Worm (Caenorhabditis elegans) whole organism, L3 larva: ENCODE data around the gene sel-1.
A peak's percentile ranks its signal among the peaks of the same experiment; 100 is the strongest.

Source experiments
- ZK546.5 ChIP-seq: sonication (generic microtip); optimal IDR thresholded peaks from 2 replicates; lab custom pipeline; 2017; ENCODE audit warnings: missing biosample characterization, missing genetic modification characterization
- aly-2 ChIP-seq: fragments of 150-350 bp; optimal IDR thresholded peaks from 2 replicates; lab custom pipeline; 2014; ENCODE audit warnings: missing biosample characterization, missing genetic modification characterization
- ama-1 ChIP-seq: fragments of 150-350 bp; optimal IDR thresholded peaks from 2 replicates; lab custom pipeline; 2018
- ceh-16 ChIP-seq: sonication (generic microtip); optimal IDR thresholded peaks from 2 replicates; lab custom pipeline; 2017; ENCODE audit warnings: missing biosample characterization, missing genetic modification characterization
- ceh-82 ChIP-seq: fragments of 150-350 bp; optimal IDR thresholded peaks from 2 replicates; lab custom pipeline; 2014; ENCODE audit warnings: missing biosample characterization, missing genetic modification characterization
- ceh-9 ChIP-seq: sonication (generic microtip); optimal IDR thresholded peaks from 2 replicates; lab custom pipeline; 2018; ENCODE audit warnings: missing biosample characterization, missing genetic modification characterization
- daf-12 ChIP-seq: fragments of 150-350 bp; optimal IDR thresholded peaks from 2 replicates; lab custom pipeline; 2014; ENCODE audit warnings: missing biosample characterization, missing genetic modification reagents, missing genetic modification characterization
- egl-5 ChIP-seq: fragments of 150-350 bp; optimal IDR thresholded peaks from 2 replicates; lab custom pipeline; 2017; ENCODE audit warnings: missing biosample characterization, missing genetic modification reagents, missing genetic modification characterization, inconsistent platforms
- elt-1 ChIP-seq: fragments of 150-350 bp; optimal IDR thresholded peaks from 2 replicates; lab custom pipeline; 2014; ENCODE audit warnings: missing biosample characterization, missing genetic modification characterization
- elt-2 ChIP-seq: sonication (generic microtip); optimal IDR thresholded peaks from 2 replicates; lab custom pipeline; 2016; ENCODE audit warnings: missing genetic modification reagents, mild to moderate bottlenecking, missing genetic modification characterization, missing compliant biosample characterization
- elt-3 ChIP-seq, 3 experiments: fragments of 150-350 bp in 1 of 3; sonication (generic microtip) in 2 of 3; optimal IDR thresholded peaks; 2 replicates in 2 of 3; 4 replicates in 1 of 3; lab custom pipeline; 2014 to 2017; ENCODE audit warnings: missing biosample characterization in 3 of 3, missing genetic modification characterization in 3 of 3
- eor-1 ChIP-seq, 2 experiments: fragments of 150-350 bp; optimal IDR thresholded peaks; 2 replicates each; lab custom pipeline; 2014 to 2018; ENCODE audit warnings: missing biosample characterization in 2 of 2, missing genetic modification characterization in 2 of 2
- fkh-10 ChIP-seq: sonication (generic microtip); optimal IDR thresholded peaks from 2 replicates; lab custom pipeline; 2017; ENCODE audit warnings: missing biosample characterization, missing genetic modification reagents, missing genetic modification characterization
- fkh-2 ChIP-seq: fragments of 150-350 bp; optimal IDR thresholded peaks from 2 replicates; lab custom pipeline; 2014; ENCODE audit warnings: missing biosample characterization, missing genetic modification reagents, missing genetic modification characterization
- fos-1 ChIP-seq: fragments of 150-350 bp; optimal IDR thresholded peaks from 2 replicates; lab custom pipeline; 2014; ENCODE audit warnings: missing biosample characterization, missing genetic modification characterization
- hmg-11 ChIP-seq: sonication (generic microtip); optimal IDR thresholded peaks from 2 replicates; lab custom pipeline; 2016; ENCODE audit warnings: missing genetic modification characterization, missing compliant biosample characterization
- jun-1 ChIP-seq: fragments of 150-350 bp; optimal IDR thresholded peaks from 2 replicates; lab custom pipeline; 2014; ENCODE audit warnings: missing biosample characterization, missing genetic modification reagents, missing genetic modification characterization
- lin-39 ChIP-seq: fragments of 150-350 bp; optimal IDR thresholded peaks from 2 replicates; lab custom pipeline; 2018; ENCODE audit warnings: missing biosample characterization, missing genetic modification reagents, missing genetic modification characterization
- lsy-12 ChIP-seq: sonication (generic microtip); optimal IDR thresholded peaks from 2 replicates; lab custom pipeline; 2016; ENCODE audit warnings: mild to moderate bottlenecking, missing genetic modification characterization, missing compliant biosample characterization
- mdl-1 ChIP-seq: fragments of 150-350 bp; optimal IDR thresholded peaks from 2 replicates; lab custom pipeline; 2014; ENCODE audit warnings: missing biosample characterization, missing genetic modification characterization
- mml-1 ChIP-seq: fragments of 150-350 bp; sonication (generic microtip); optimal IDR thresholded peaks from 3 replicates; lab custom pipeline; 2014; ENCODE audit warnings: missing biosample characterization, missing genetic modification characterization
- nfya-1 ChIP-seq: sonication (generic microtip); optimal IDR thresholded peaks from 2 replicates; lab custom pipeline; 2017; ENCODE audit warnings: missing genetic modification characterization, mild to moderate bottlenecking, missing compliant biosample characterization, antibody characterized with exemption, moderate library complexity; ENCODE audit not compliant: insufficient read depth
- nhr-12 ChIP-seq: fragments of 150-350 bp; optimal IDR thresholded peaks from 2 replicates; lab custom pipeline; 2014; ENCODE audit warnings: missing biosample characterization, missing genetic modification characterization
- nhr-23 ChIP-seq: fragments of 150-350 bp; optimal IDR thresholded peaks from 2 replicates; lab custom pipeline; 2014; ENCODE audit warnings: missing biosample characterization, missing genetic modification reagents, missing genetic modification characterization
- nhr-237 ChIP-seq: fragments of 150-350 bp; optimal IDR thresholded peaks from 2 replicates; lab custom pipeline; 2014; ENCODE audit warnings: missing biosample characterization, missing genetic modification characterization
- nhr-25 ChIP-seq: sonication (generic microtip); optimal IDR thresholded peaks from 2 replicates; lab custom pipeline; 2017; ENCODE audit warnings: missing biosample characterization, missing genetic modification characterization
- nhr-43 ChIP-seq: sonication (generic microtip); optimal IDR thresholded peaks from 2 replicates; lab custom pipeline; 2016; ENCODE audit warnings: mild to moderate bottlenecking, missing genetic modification characterization, missing compliant biosample characterization; ENCODE audit not compliant: poor library complexity, severe bottlenecking
- nhr-67 ChIP-seq: fragments of 150-350 bp; optimal IDR thresholded peaks from 2 replicates; lab custom pipeline; 2014; ENCODE audit warnings: missing biosample characterization, missing genetic modification characterization
- pqm-1 ChIP-seq: fragments of 150-350 bp; optimal IDR thresholded peaks from 2 replicates; lab custom pipeline; 2017; ENCODE audit warnings: missing biosample characterization, missing genetic modification characterization, inconsistent platforms
- sea-2 ChIP-seq: fragments of 150-350 bp; sonication (generic microtip); optimal IDR thresholded peaks from 4 replicates; lab custom pipeline; 2014; ENCODE audit warnings: missing biosample characterization, missing genetic modification reagents, missing genetic modification characterization
- snpc-4 ChIP-seq: fragments of 150-350 bp; optimal IDR thresholded peaks from 2 replicates; lab custom pipeline; 2014; ENCODE audit warnings: missing biosample characterization, missing genetic modification characterization
- tbx-2 ChIP-seq: sonication (generic microtip); optimal IDR thresholded peaks from 2 replicates; lab custom pipeline; 2016; ENCODE audit warnings: mild to moderate bottlenecking, missing genetic modification characterization, missing compliant biosample characterization
- unc-62 ChIP-seq: fragments of 150-350 bp; sonication (generic microtip); optimal IDR thresholded peaks from 4 replicates; lab custom pipeline; 2014; ENCODE audit warnings: missing biosample characterization, missing genetic modification reagents, missing genetic modification characterization
- zag-1 ChIP-seq: fragments of 150-350 bp; optimal IDR thresholded peaks from 2 replicates; lab custom pipeline; 2014; ENCODE audit warnings: missing biosample characterization, missing genetic modification characterization

sel-1 gene

DNA sequence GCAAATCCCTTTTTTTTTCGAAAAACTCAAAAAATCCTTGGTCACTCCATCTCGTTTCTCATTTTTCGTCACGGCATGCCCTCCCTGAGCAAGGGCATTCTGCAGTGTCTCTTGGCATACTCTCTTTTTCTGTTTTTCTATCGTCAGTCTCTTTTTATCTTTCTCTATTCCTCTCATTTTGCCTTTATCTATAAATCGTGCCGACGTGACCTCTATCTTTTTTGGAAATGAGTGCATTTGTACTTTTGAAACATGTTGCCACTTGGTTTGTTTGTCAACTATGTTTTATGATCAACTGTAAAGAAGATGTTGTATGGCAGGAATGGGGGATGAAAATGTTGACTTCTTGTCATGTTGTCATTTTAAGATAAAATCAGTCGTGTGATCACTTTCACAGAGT, 31.6 kb upstream of the sel-1 start (continued):
- TF ChIP-seq daf-12 (peak; percentile 92), fos-1 (tag; lab: Kevin White, UChicago) (no peak), nhr-23 (tag; lab: Kevin White, UChicago) (peak; percentile 16), nhr-43 (tag; lab: Kevin White, UChicago) (no peak), nhr-12 (tag; lab: Kevin White, UChicago) (no peak)

ce11 chrV:12530129-12530528, 30.4 kb upstream of the sel-1 start:
- peak; percentile 84 for TF ChIP-seq fkh-10 (GFP tag; lab: Kevin White, UChicago)
- peak; percentile 68 for TF ChIP-seq elt-1 (tag; lab: Kevin White, UChicago)
- TF ChIP-seq tbx-2: peak; percentile 56
- peak; percentile 53 for TF ChIP-seq unc-62 (GFP tag; lab: Kevin White, UChicago)
- peak; percentile 33 for TF ChIP-seq nfya-1 (tag; lab: Kevin White, UChicago)
- peak; percentile 27 for TF ChIP-seq zag-1 (tag; lab: Kevin White, UChicago)
- TF ChIP-seq elt-2 (tag; lab: Kevin White, UChicago): no peak
- TF ChIP-seq daf-12: peak; percentile 27
- no peak for TF ChIP-seq lsy-12 (tag; lab: Kevin White, UChicago)
- TF ChIP-seq ceh-16 (tag; lab: Kevin White, UChicago): peak; percentile 65
- TF ChIP-seq hmg-11: peak; percentile 16
- TF ChIP-seq snpc-4: no peak
- no peak for TF ChIP-seq nhr-23 (tag; lab: Kevin White, UChicago)

ce11 chrV:12531084-12531483, 29.4 kb upstream of the sel-1 start:
- no peak for TF ChIP-seq daf-12
- no peak for TF ChIP-seq aly-2 (tag; lab: Kevin White, UChicago)
- no peak for TF ChIP-seq snpc-4
- no peak for TF ChIP-seq mdl-1
- no peak for TF ChIP-seq nhr-23 (tag; lab: Kevin White, UChicago)
- TF ChIP-seq ceh-16 (tag; lab: Kevin White, UChicago): no peak
- no peak for TF ChIP-seq elt-3 (tag; optimal IDR thresholded peaks at IDR 0.05; lab: Kevin White, UChicago)
- TF ChIP-seq nhr-43 (tag; lab: Kevin White, UChicago): no peak
- TF ChIP-seq ZK546.5: no peak
- TF ChIP-seq lsy-12 (tag; lab: Kevin White, UChicago): no peak
- no peak for TF ChIP-seq egl-5 (tag; lab: Kevin White, UChicago)
- no peak for TF ChIP-seq nhr-67
- TF ChIP-seq unc-62 (GFP tag; lab: Kevin White, UChicago): no peak
- no peak for TF ChIP-seq fkh-10 (GFP tag; lab: Kevin White, UChicago)
- TF ChIP-seq eor-1 (tag; optimal IDR thresholded peaks at IDR 0.05; lab: Kevin White, UChicago): no peak
- TF ChIP-seq nhr-237 (tag; lab: Kevin White, UChicago): no peak
- TF ChIP-seq lin-39 (tag; lab: Kevin White, UChicago): no peak
- TF ChIP-seq, all 47 proteins: peak for 0

ce11 chrV:12532369-12532768, 28.2 kb upstream of the sel-1 start:
- peak; percentile 44 for TF ChIP-seq pqm-1 (tag; lab: Kevin White, UChicago)
- TF ChIP-seq unc-62 (GFP tag; lab: Kevin White, UChicago): no peak
- peak; percentile 66 for TF ChIP-seq elt-2 (tag; lab: Kevin White, UChicago)
- TF ChIP-seq fkh-2 (tag; lab: Kevin White, UChicago): no peak
- no peak for TF ChIP-seq ceh-9 (tag; lab: Kevin White, UChicago)

- TF ChIP-seq elt-3 (tag; optimal IDR thresholded peaks at IDR 0.05; lab: Kevin White, UChicago) (peak; percentile 40 to 97 (median 51)), nhr-43 (tag; lab: Kevin White, UChicago) (peak; percentile 55), fos-1 (tag; lab: Kevin White, UChicago) (no peak), daf-12 (peak; percentile 26), tbx-2 (no peak), sea-2 (no peak), ceh-16 (tag; lab: Kevin White, UChicago) (no peak), aly-2 (tag; lab: Kevin White, UChicago) (no peak), nhr-25 (tag; lab: Kevin White, UChicago) (peak; percentile 81), ceh-82 (tag; lab: Kevin White, UChicago) (no peak), nhr-23 (tag; lab: Kevin White, UChicago) (no peak), fkh-10 (GFP tag; lab: Kevin White, UChicago) (no peak), ama-1 (lab: Kevin White, UChicago) (no peak), nfya-1 (tag; lab: Kevin White, UChicago) (peak; percentile 30), lin-39 (tag; lab: Kevin White, UChicago) (no peak), egl-5 (tag; lab: Kevin White, UChicago) (no peak), unc-62 (GFP tag; lab: Kevin White, UChicago) (peak; percentile 88), nhr-67 (no peak), mml-1 (tag; lab: Kevin White, UChicago) (no peak), pqm-1 (tag; lab: Kevin White, UChicago) (no peak), jun-1 (tag; lab: Kevin White, UChicago) (no peak), elt-1 (tag; lab: Kevin White, UChicago) (peak; percentile 25)
- TF ChIP-seq, all 47 proteins: peak for 7
Observed at ce11 chrV:12533635-12534150, 26.8 kb upstream of the sel-1 start.
